Worm (Caenorhabditis elegans) whole organism, L4 larva: ENCODE measurements around the gene F36D3.14.
A peak's percentile ranks its signal among the peaks of the same experiment; 100 is the strongest.

ENCODE experiments used
- D1046.2 ChIP-seq: fragments of 200-800 bp; sonication (Bioruptor generic); IDR thresholded peaks from 2 replicates; pipeline ENCODE4 v1.3.6; 2022; ENCODE audit warnings: missing genetic modification characterization, missing compliant biosample characterization
- F26F4.8 ChIP-seq: fragments of 200-800 bp; sonication (Bioruptor generic); conservative IDR thresholded peaks from 2 replicates; pipeline ENCODE4 v1.3.6; 2022; ENCODE audit warnings: missing genetic modification characterization, missing compliant biosample characterization
- R02D3.7 ChIP-seq: fragments of 150-350 bp; sonication (generic microtip); optimal IDR thresholded peaks from 3 replicates; lab custom pipeline; 2014; ENCODE audit warnings: missing biosample characterization, missing genetic modification characterization
- Y48G9A.11 ChIP-seq: fragments of 200-800 bp; sonication (Bioruptor generic); IDR thresholded peaks from 2 replicates; pipeline ENCODE4 v1.3.6; 2022; ENCODE audit warnings: missing genetic modification reagents, missing genetic modification characterization, missing compliant biosample characterization
- Y75B8A.6 ChIP-seq: fragments of 200-800 bp; sonication (Bioruptor generic); IDR thresholded peaks from 2 replicates; pipeline ENCODE4 v1.3.6; 2022; ENCODE audit warnings: missing genetic modification reagents, missing genetic modification characterization, missing compliant biosample characterization
- ZK337.2 ChIP-seq: fragments of 200-800 bp; sonication (Bioruptor generic); IDR thresholded peaks from 2 replicates; pipeline ENCODE4 v1.3.6; 2022; ENCODE audit warnings: missing genetic modification reagents, missing genetic modification characterization, missing compliant biosample characterization
- ZK546.5 ChIP-seq, 2 experiments: sonication (generic microtip); optimal IDR thresholded peaks; 2 replicates each; lab custom pipeline; 2017; ENCODE audit warnings: missing biosample characterization in 2 of 2, missing genetic modification characterization in 2 of 2
- ama-1 ChIP-seq: fragments of 150-350 bp; optimal IDR thresholded peaks from 2 replicates; lab custom pipeline; 2014; ENCODE audit warnings: inconsistent platforms, mixed read lengths
- ceh-62 ChIP-seq: sonication (generic microtip); optimal IDR thresholded peaks from 2 replicates; lab custom pipeline; 2017; ENCODE audit warnings: missing biosample characterization, missing genetic modification characterization
- ceh-82 ChIP-seq: sonication (generic microtip); optimal IDR thresholded peaks from 2 replicates; lab custom pipeline; 2017; ENCODE audit warnings: missing biosample characterization, missing genetic modification characterization
- daf-16 ChIP-seq, 3 experiments: sonication (generic microtip); optimal IDR thresholded peaks; 2 replicates each; lab custom pipeline; 2016 to 2017; ENCODE audit warnings: missing genetic modification characterization in 3 of 3, missing genetic modification reagents in 3 of 3, mild to moderate bottlenecking in 2 of 3, missing compliant biosample characterization in 2 of 3, missing biosample characterization in 1 of 3, moderate library complexity in 1 of 3
- dmd-6 ChIP-seq: fragments of 200-800 bp; sonication (Bioruptor generic); IDR thresholded peaks from 2 replicates; pipeline ENCODE4 v1.3.6; 2022; ENCODE audit warnings: missing genetic modification reagents, missing genetic modification characterization, missing compliant biosample characterization
- dmd-8 ChIP-seq: fragments of 200-800 bp; sonication (Bioruptor generic); IDR thresholded peaks from 2 replicates; pipeline ENCODE4 v1.3.6; 2022; ENCODE audit warnings: missing genetic modification characterization, missing compliant biosample characterization
- dpl-1 ChIP-seq: fragments of 150-350 bp; optimal IDR thresholded peaks from 2 replicates; lab custom pipeline; 2014; ENCODE audit warnings: missing biosample characterization, missing genetic modification reagents, missing genetic modification characterization
- egl-27 ChIP-seq: sonication (generic microtip); optimal IDR thresholded peaks from 3 replicates; lab custom pipeline; 2017; ENCODE audit warnings: missing biosample characterization, missing genetic modification reagents, missing genetic modification characterization
- egl-43 ChIP-seq: fragments of 200-800 bp; sonication (Bioruptor generic); IDR thresholded peaks from 2 replicates; pipeline ENCODE4 v1.3.6; 2022; ENCODE audit warnings: missing genetic modification reagents, missing genetic modification characterization, missing compliant biosample characterization
- gei-8 ChIP-seq: fragments of 200-800 bp; sonication (Bioruptor generic); optimal IDR thresholded peaks from 2 replicates; lab custom pipeline; 2018; ENCODE audit warnings: mild to moderate bottlenecking, missing genetic modification characterization, missing compliant biosample characterization
- hlh-30 ChIP-seq: sonication (generic microtip); optimal IDR thresholded peaks from 2 replicates; lab custom pipeline; 2017; ENCODE audit warnings: antibody characterized with exemption, mild to moderate bottlenecking, missing genetic modification characterization, missing compliant biosample characterization; ENCODE audit not compliant: insufficient read depth
- lim-7 ChIP-seq: fragments of 200-800 bp; sonication (Bioruptor generic); IDR thresholded peaks from 2 replicates; pipeline ENCODE4 v1.3.6; 2022; ENCODE audit warnings: missing genetic modification characterization, missing compliant biosample characterization
- lin-1 ChIP-seq: fragments of 200-800 bp; sonication (Bioruptor generic); IDR thresholded peaks from 2 replicates; pipeline ENCODE4 v1.3.6; 2022; ENCODE audit warnings: missing genetic modification reagents, missing genetic modification characterization, missing compliant biosample characterization
- lin-13 ChIP-seq: fragments of 150-350 bp; optimal IDR thresholded peaks from 2 replicates; lab custom pipeline; 2014; ENCODE audit warnings: missing biosample characterization, missing genetic modification reagents, missing genetic modification characterization
- lin-39 ChIP-seq: fragments of 150-350 bp; optimal IDR thresholded peaks from 2 replicates; lab custom pipeline; 2014; ENCODE audit warnings: missing biosample characterization, missing genetic modification reagents, missing genetic modification characterization
- lir-3 ChIP-seq: sonication (generic microtip); optimal IDR thresholded peaks from 2 replicates; lab custom pipeline; 2016; ENCODE audit warnings: mild to moderate bottlenecking, missing genetic modification characterization, missing compliant biosample characterization
- mdl-1 ChIP-seq, 2 experiments: fragments of 150-350 bp in 1 of 2; sonication (generic microtip) in 1 of 2; optimal IDR thresholded peaks; 2 replicates each; lab custom pipeline; 2014 to 2017; ENCODE audit warnings: missing biosample characterization in 2 of 2, missing genetic modification characterization in 2 of 2
- mdt-29 ChIP-seq: fragments of 200-800 bp; sonication (Bioruptor generic); IDR thresholded peaks from 2 replicates; pipeline ENCODE4 v1.3.6; 2022; ENCODE audit warnings: missing genetic modification reagents, missing genetic modification characterization, missing compliant biosample characterization
- mes-2 ChIP-seq: sonication (generic microtip); optimal IDR thresholded peaks from 2 replicates; lab custom pipeline; 2016; ENCODE audit warnings: missing genotype, mild to moderate bottlenecking, missing genetic modification characterization, missing compliant biosample characterization; ENCODE audit not compliant: poor library complexity, severe bottlenecking
- mxl-3 ChIP-seq: fragments of 200-800 bp; sonication (Bioruptor generic); optimal IDR thresholded peaks from 2 replicates; lab custom pipeline; 2018; ENCODE audit warnings: mild to moderate bottlenecking, missing genetic modification characterization, missing compliant biosample characterization
- nhr-102 ChIP-seq: sonication (generic microtip); optimal IDR thresholded peaks from 2 replicates; lab custom pipeline; 2016; ENCODE audit warnings: mild to moderate bottlenecking, missing genetic modification characterization, moderate library complexity, missing compliant biosample characterization
- nhr-11 ChIP-seq: fragments of 150-350 bp; optimal IDR thresholded peaks from 2 replicates; lab custom pipeline; 2014; ENCODE audit warnings: missing biosample characterization, missing genetic modification characterization
- nhr-237 ChIP-seq: sonication (generic microtip); optimal IDR thresholded peaks from 2 replicates; lab custom pipeline; 2017; ENCODE audit warnings: missing biosample characterization, missing genetic modification characterization
- nhr-28 ChIP-seq: fragments of 150-350 bp; optimal IDR thresholded peaks from 2 replicates; lab custom pipeline; 2014; ENCODE audit warnings: missing biosample characterization, missing genetic modification characterization
- nhr-48 ChIP-seq: sonication (generic microtip); optimal IDR thresholded peaks from 2 replicates; lab custom pipeline; 2016; ENCODE audit warnings: mild to moderate bottlenecking, missing genetic modification characterization, missing compliant biosample characterization
- nhr-77 ChIP-seq: fragments of 150-350 bp; optimal IDR thresholded peaks from 2 replicates; lab custom pipeline; 2014; ENCODE audit warnings: missing biosample characterization, missing genetic modification characterization
- pha-4 ChIP-seq, 2 experiments: fragments of 150-350 bp in 1 of 2; fragments of 200-800 bp in 1 of 2; sonication (Bioruptor generic) in 1 of 2; IDR thresholded peaks in 1 of 2; optimal IDR thresholded peaks in 1 of 2; 2 replicates each; pipeline versions ENCODE4 v1.3.6 to Lab custom; 2014 to 2022; ENCODE audit warnings: missing genetic modification characterization in 2 of 2, missing genetic modification reagents in 2 of 2, missing biosample characterization in 1 of 2, missing compliant biosample characterization in 1 of 2
- php-3 ChIP-seq: fragments of 200-800 bp; sonication (Bioruptor generic); IDR thresholded peaks from 2 replicates; pipeline ENCODE4 v1.3.6; 2022; ENCODE audit warnings: missing genetic modification reagents, missing genetic modification characterization, missing compliant biosample characterization
- rbr-2 ChIP-seq: sonication (generic microtip); optimal IDR thresholded peaks from 2 replicates; lab custom pipeline; 2016; ENCODE audit warnings: missing genotype, missing genetic modification characterization, missing compliant biosample characterization
- set-16 ChIP-seq: fragments of 200-800 bp; sonication (Bioruptor generic); IDR thresholded peaks from 2 replicates; pipeline ENCODE4 v1.3.6; 2022; ENCODE audit warnings: missing genetic modification reagents, missing genetic modification characterization, missing compliant biosample characterization
- skn-1 ChIP-seq: fragments of 150-350 bp; optimal IDR thresholded peaks from 2 replicates; lab custom pipeline; 2014; ENCODE audit warnings: missing biosample characterization, missing genetic modification characterization
- spr-3 ChIP-seq: fragments of 200-800 bp; sonication (Bioruptor generic); optimal IDR thresholded peaks from 2 replicates; lab custom pipeline; 2018; ENCODE audit warnings: mild to moderate bottlenecking, missing genetic modification characterization, missing compliant biosample characterization
- tra-1 ChIP-seq: fragments of 200-800 bp; sonication (Bioruptor generic); IDR thresholded peaks from 2 replicates; pipeline ENCODE4 v1.3.6; 2022; ENCODE audit warnings: missing genetic modification reagents, missing genetic modification characterization, missing compliant biosample characterization
- unc-130 ChIP-seq: sonication (generic microtip); optimal IDR thresholded peaks from 2 replicates; lab custom pipeline; 2016; ENCODE audit warnings: missing genetic modification reagents, missing genetic modification characterization, missing compliant biosample characterization
- unc-62 ChIP-seq, 3 experiments: fragments of 150-350 bp in 1 of 3; sonication (generic microtip); optimal IDR thresholded peaks in 2 of 3; peaks in 1 of 3; 1 replicate in 1 of 3; 2 replicates in 2 of 3; lab custom pipeline; 2014 to 2017; ENCODE audit warnings: missing biosample characterization in 3 of 3, missing genetic modification characterization in 3 of 3, missing genetic modification reagents in 3 of 3, missing genotype in 1 of 3
- zfp-2 ChIP-seq: sonication (generic microtip); optimal IDR thresholded peaks from 2 replicates; lab custom pipeline; 2016; ENCODE audit warnings: mild to moderate bottlenecking, missing genetic modification characterization, missing compliant biosample characterization
- zfp-3 ChIP-seq: fragments of 200-800 bp; sonication (Bioruptor generic); conservative IDR thresholded peaks from 2 replicates; pipeline ENCODE4 v1.3.6; 2022; ENCODE audit warnings: missing genetic modification reagents, missing genetic modification characterization, missing compliant biosample characterization
- zip-11 ChIP-seq: fragments of 200-800 bp; sonication (Bioruptor generic); IDR thresholded peaks from 2 replicates; pipeline ENCODE4 v1.3.6; 2022; ENCODE audit warnings: missing genetic modification characterization, missing compliant biosample characterization
- zip-2 ChIP-seq: fragments of 150-350 bp; optimal IDR thresholded peaks from 2 replicates; lab custom pipeline; 2014; ENCODE audit warnings: missing biosample characterization, missing genetic modification characterization
- ztf-7 ChIP-seq: fragments of 150-350 bp; optimal IDR thresholded peaks from 2 replicates; lab custom pipeline; 2014; ENCODE audit warnings: missing biosample characterization, missing genetic modification characterization

Gene F36D3.14

DNA sequence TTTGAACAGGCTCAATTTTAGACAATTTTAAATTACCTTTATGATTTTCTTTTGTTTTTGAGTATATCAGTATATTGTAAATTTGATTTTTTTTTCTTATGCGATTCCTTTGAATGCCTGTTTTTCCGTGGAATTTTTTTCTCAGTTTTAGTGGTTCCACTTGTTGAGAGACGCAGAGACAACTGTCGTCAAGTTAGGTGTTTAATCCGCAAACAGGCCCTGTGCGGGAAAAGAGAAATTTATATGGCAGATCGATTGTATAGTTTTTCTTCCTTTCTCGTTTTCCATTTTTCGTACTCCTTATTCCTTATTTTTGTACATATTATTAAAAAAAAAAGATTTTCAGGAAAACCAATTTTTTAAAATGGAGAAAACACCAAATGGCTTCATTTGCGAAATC is 4.1 kb downstream of the F36D3.14 start, which contains the start of gene F36D3.1:
Gene F36D3.1, plus strand, starts transcription at position 347 of the 400 bp plus-strand sequence.
- TF ChIP-seq lin-13 = no peak
- no peak for TF ChIP-seq skn-1
- TF ChIP-seq gei-8 = no peak
- TF ChIP-seq egl-43 = no peak
- TF ChIP-seq ceh-62 (tag; lab: Kevin White, UChicago) = no peak
- no peak for TF ChIP-seq nhr-237 (tag; lab: Kevin White, UChicago)
- no peak for TF ChIP-seq lin-39 (tag; lab: Kevin White, UChicago)
- TF ChIP-seq ztf-7 = peak; percentile 1
- TF ChIP-seq dmd-6 = 0 out of 2 replicates have a peak, but pooled peaks have one; percentile 16
- TF ChIP-seq set-16 (GFP tag; lab: Robert Waterston, UW) = no peak
- no peak for TF ChIP-seq nhr-102
- TF ChIP-seq rbr-2 (tag; lab: Kevin White, UChicago) = peak; percentile 12
- peak; percentile 25 for TF ChIP-seq nhr-28 (tag; lab: Kevin White, UChicago)
- TF ChIP-seq ceh-82 = no peak
- TF ChIP-seq dpl-1 (GFP tag; lab: Kevin White, UChicago) = peak; percentile 87
- peak; percentile 67 for TF ChIP-seq mes-2 (tag; lab: Kevin White, UChicago)
- TF ChIP-seq ama-1 (lab: Kevin White, UChicago) = no peak
- no peak for TF ChIP-seq tra-1 (GFP tag; lab: Robert Waterston, UW)
- no peak for TF ChIP-seq nhr-11 (tag; lab: Kevin White, UChicago)
- TF ChIP-seq zfp-2 (tag; lab: Kevin White, UChicago) = no peak
- no peak for TF ChIP-seq ZK337.2 (GFP tag; lab: Robert Waterston, UW)
- TF ChIP-seq ZK546.5 (tag; optimal IDR thresholded peaks at IDR 0.05; lab: Kevin White, UChicago) = no peak
- no peak for TF ChIP-seq dmd-8
- no peak for TF ChIP-seq F26F4.8 (GFP tag; lab: Robert Waterston, UW)
- no peak for TF ChIP-seq lir-3 (tag; lab: Kevin White, UChicago)
- peak in 1 of 2 experiments; percentile 3 for TF ChIP-seq unc-62 (GFP tag; optimal IDR thresholded peaks at IDR 0.05 in 1 of 2; lab: Kevin White, UChicago)
- no peak for TF ChIP-seq unc-62 (tag; optimal IDR thresholded peaks at IDR 0.05; lab: Kevin White, UChicago)
- TF ChIP-seq hlh-30 (tag; lab: Kevin White, UChicago) = peak; percentile 16

ce11 chrV:16497504-16497903 is 5.6 kb downstream of the F36D3.14 start, which contains the start of gene srh-136:
Gene srh-136 (minus strand): TSS chrV:16497596.
- TF ChIP-seq nhr-48 (tag; lab: Kevin White, UChicago) = no peak
- TF ChIP-seq mdt-29 = no peak
- TF ChIP-seq spr-3 (GFP tag; lab: Kevin White, UChicago) = no peak
- no peak for TF ChIP-seq nhr-237 (tag; lab: Kevin White, UChicago)
- no peak for TF ChIP-seq pha-4 (GFP tag; IDR thresholded peaks at IDR 0.05; lab: Robert Waterston, UW)
- TF ChIP-seq pha-4 (tag; optimal IDR thresholded peaks at IDR 0.05; lab: Kevin White, UChicago) = no peak
- no peak for TF ChIP-seq zfp-2 (tag; lab: Kevin White, UChicago)
- no peak for TF ChIP-seq Y75B8A.6 (GFP tag; lab: Robert Waterston, UW)
- TF ChIP-seq Y48G9A.11 (GFP tag; lab: Robert Waterston, UW) = no peak
- no peak for TF ChIP-seq lim-7 (GFP tag; lab: Robert Waterston, UW)

- TF ChIP-seq nhr-237 (tag; lab: Kevin White, UChicago) (no peak), zip-2 (no peak), skn-1 (no peak), dmd-8 (no peak), mdl-1 (tag; optimal IDR thresholded peaks at IDR 0.05; lab: Kevin White, UChicago) (no peak), daf-16 (GFP tag; optimal IDR thresholded peaks at IDR 0.05; lab: Kevin White, UChicago) (no peak), daf-16 (tag; optimal IDR thresholded peaks at IDR 0.05; lab: Kevin White, UChicago) (peak; percentile 75), tra-1 (GFP tag; lab: Robert Waterston, UW) (no peak), lir-3 (tag; lab: Kevin White, UChicago) (no peak), ama-1 (lab: Kevin White, UChicago) (no peak), mes-2 (tag; lab: Kevin White, UChicago) (no peak), lin-1 (GFP tag; lab: Robert Waterston, UW) (no peak), hlh-30 (tag; lab: Kevin White, UChicago) (no peak), unc-130 (GFP tag; lab: Kevin White, UChicago) (no peak), php-3 (0 out of 2 replicates have a peak, but pooled peaks have one; percentile 34), egl-27 (tag; lab: Kevin White, UChicago) (no peak), zip-11 (GFP tag; lab: Robert Waterston, UW) (no peak), R02D3.7 (tag; lab: Kevin White, UChicago) (no peak), mxl-3 (GFP tag; lab: Kevin White, UChicago) (no peak), zfp-3 (no peak), nhr-77 (no peak), mdt-29 (no peak), D1046.2 (GFP tag; lab: Robert Waterston, UW) (no peak)
These were observed 8.7 kb downstream of the F36D3.14 start, which contains the start of gene comt-2 for ce11 chrV:16494359-16494758. Gene comt-2 (minus strand): TSS chrV:16494489.
